Fruit fly (Drosophila melanogaster) whole organism, embryonic: ENCODE results near the gene Rbp1-like.
A peak's percentile ranks its signal among the peaks of the same experiment; 100 is the strongest.

Experiments
- Ada2b ChIP-seq: fragments of 200-800 bp; sonication (Bioruptor generic); IDR thresholded peaks from 2 replicates; pipeline ENCODE4 v1.3.6; 2022; ENCODE audit warnings: missing biosample characterization, missing genetic modification characterization
- BEAF-32 ChIP-seq: fragments of 200-800 bp; sonication (Bioruptor generic); optimal IDR thresholded peaks from 3 replicates; lab custom pipeline; 2017; ENCODE audit warnings: missing biosample characterization, missing genetic modification characterization, mild to moderate bottlenecking, moderate library complexity, missing genetic modification reagents
- CG1024 ChIP-seq: fragments of 200-800 bp; sonication (Bioruptor generic); IDR thresholded peaks from 2 replicates; pipeline ENCODE4 v1.3.6; 2022; ENCODE audit warnings: missing biosample characterization, missing genetic modification characterization
- CG10267 ChIP-seq: fragments of 200-800 bp; sonication (Bioruptor generic); optimal IDR thresholded peaks from 2 replicates; lab custom pipeline; 2018; ENCODE audit warnings: missing biosample characterization, mild to moderate bottlenecking, missing genetic modification characterization, moderate library complexity
- CG12942 ChIP-seq: fragments of 200-800 bp; sonication (Bioruptor generic); optimal IDR thresholded peaks from 3 replicates; lab custom pipeline; 2016; ENCODE audit warnings: missing biosample characterization, missing genetic modification characterization
- CG16863 ChIP-seq: fragments of 200-800 bp; sonication (Bioruptor generic); optimal IDR thresholded peaks from 3 replicates; lab custom pipeline; 2016; ENCODE audit warnings: missing biosample characterization, missing genetic modification characterization
- CG17385 ChIP-seq: fragments of 200-800 bp; sonication (Bioruptor generic); optimal IDR thresholded peaks from 3 replicates; lab custom pipeline; 2018; ENCODE audit warnings: missing biosample characterization, mild to moderate bottlenecking, missing genetic modification characterization
- CG18011 ChIP-seq: fragments of 200-800 bp; sonication (Bioruptor generic); optimal IDR thresholded peaks from 2 replicates; lab custom pipeline; 2017; ENCODE audit warnings: missing biosample characterization, missing genetic modification characterization, mild to moderate bottlenecking, moderate library complexity, missing genotype
- CG18599 ChIP-seq: fragments of 200-800 bp; sonication (Bioruptor generic); optimal IDR thresholded peaks from 3 replicates; lab custom pipeline; 2017; ENCODE audit warnings: missing biosample characterization, missing genetic modification characterization, mild to moderate bottlenecking, moderate library complexity, missing genetic modification reagents
- CG32532 ChIP-seq: fragments of 200-800 bp; sonication (Bioruptor generic); IDR thresholded peaks from 2 replicates; pipeline ENCODE4 v1.3.6; 2022; ENCODE audit warnings: missing biosample characterization, missing genetic modification characterization
- CG3726 ChIP-seq: fragments of 200-800 bp; sonication (Bioruptor generic); IDR thresholded peaks from 3 replicates; pipeline ENCODE4, ENCODE4 v1.3.6; 2022; ENCODE audit warnings: missing biosample characterization, missing genetic modification characterization
- CG4360 ChIP-seq: fragments of 200-800 bp; sonication (Bioruptor generic); IDR thresholded peaks from 2 replicates; pipeline ENCODE4 v1.3.6; 2022; ENCODE audit warnings: missing biosample characterization, missing genetic modification characterization
- CG43689 ChIP-seq: fragments of 200-800 bp; sonication (Bioruptor generic); IDR thresholded peaks from 2 replicates; pipeline ENCODE4 v1.3.6; 2022; ENCODE audit warnings: missing biosample characterization, missing genetic modification characterization
- CG7271 ChIP-seq: fragments of 200-800 bp; sonication (Bioruptor generic); optimal IDR thresholded peaks from 2 replicates; lab custom pipeline; 2018; ENCODE audit warnings: missing biosample characterization, mild to moderate bottlenecking, missing genetic modification characterization, moderate library complexity
- CG8089 ChIP-seq: fragments of 200-800 bp; sonication (Bioruptor generic); optimal IDR thresholded peaks from 3 replicates; lab custom pipeline; 2016; ENCODE audit warnings: missing biosample characterization, missing genetic modification characterization
- CG9727 ChIP-seq: fragments of 200-800 bp; sonication (Bioruptor generic); optimal IDR thresholded peaks from 3 replicates; lab custom pipeline; 2017; ENCODE audit warnings: missing biosample characterization, mild to moderate bottlenecking, missing genetic modification characterization
- Camta ChIP-seq: fragments of 200-800 bp; sonication (Bioruptor generic); optimal IDR thresholded peaks from 2 replicates; lab custom pipeline; 2016; ENCODE audit warnings: missing biosample characterization, missing genetic modification characterization
- Dek ChIP-seq: fragments of 200-800 bp; sonication (Bioruptor generic); optimal IDR thresholded peaks from 3 replicates; lab custom pipeline; 2019; ENCODE audit warnings: missing biosample characterization, mild to moderate bottlenecking, missing genetic modification characterization, moderate library complexity
- Eip74EF ChIP-seq, 2 experiments: fragments of 200-800 bp in 1 of 2; fragments of >200 bp in 1 of 2; sonication (Bioruptor generic) in 1 of 2; optimal IDR thresholded peaks; 2 replicates each; lab custom pipeline; 2017 to 2019; ENCODE audit warnings: missing biosample characterization in 2 of 2, missing genetic modification characterization in 2 of 2, mild to moderate bottlenecking in 1 of 2, moderate library complexity in 1 of 2
- Fer1 ChIP-seq: fragments of 200-800 bp; sonication (Bioruptor generic); optimal IDR thresholded peaks from 2 replicates; lab custom pipeline; 2017; ENCODE audit warnings: missing biosample characterization, mild to moderate bottlenecking, missing genetic modification characterization
- NC2α ChIP-seq: fragments of 200-800 bp; sonication (Bioruptor generic); optimal IDR thresholded peaks from 2 replicates; lab custom pipeline; 2016; ENCODE audit warnings: missing biosample characterization, missing genetic modification characterization
- NK7.1 ChIP-seq: fragments of 200-800 bp; sonication (Bioruptor generic); optimal IDR thresholded peaks from 3 replicates; lab custom pipeline; 2016; ENCODE audit warnings: missing biosample characterization, missing genetic modification characterization
- NfI ChIP-seq: fragments of 200-800 bp; sonication (Bioruptor generic); optimal IDR thresholded peaks from 3 replicates; lab custom pipeline; 2018; ENCODE audit warnings: missing biosample characterization, mild to moderate bottlenecking, missing genetic modification characterization, moderate library complexity
- Oaz ChIP-seq: fragments of 200-800 bp; sonication (Bioruptor generic); IDR thresholded peaks from 2 replicates; pipeline ENCODE4 v1.3.6; 2022; ENCODE audit warnings: missing biosample characterization, missing genetic modification characterization
- Poxn ChIP-seq: fragments of 200-800 bp; sonication (Bioruptor generic); IDR thresholded peaks from 2 replicates; pipeline ENCODE4 v1.3.6; 2022; ENCODE audit warnings: missing biosample characterization, missing genetic modification characterization
- Rfx ChIP-seq: fragments of 200-800 bp; sonication (Bioruptor generic); IDR thresholded peaks from 2 replicates; pipeline ENCODE4 v1.3.6; 2022; ENCODE audit warnings: missing biosample characterization, missing genetic modification characterization
- Vsx1 ChIP-seq: fragments of 200-800 bp; sonication (Bioruptor generic); optimal IDR thresholded peaks from 2 replicates; lab custom pipeline; 2017; ENCODE audit warnings: missing biosample characterization, mild to moderate bottlenecking, missing genetic modification characterization, missing genetic modification reagents
- aop ChIP-seq: fragments of 200-800 bp; sonication (Bioruptor generic); IDR thresholded peaks from 2 replicates; pipeline ENCODE4 v1.3.6; 2022; ENCODE audit warnings: missing biosample characterization, missing genetic modification characterization
- bowl ChIP-seq: fragments of 200-800 bp; sonication (Bioruptor generic); IDR thresholded peaks from 2 replicates; pipeline ENCODE4 v1.3.6; 2022; ENCODE audit warnings: missing biosample characterization, missing genetic modification characterization
- br ChIP-seq: fragments of >200 bp; optimal IDR thresholded peaks from 2 replicates; lab custom pipeline; 2017
- ci ChIP-seq: fragments of 200-800 bp; sonication (Bioruptor generic); IDR thresholded peaks from 3 replicates; pipeline ENCODE4 v1.3.6; 2022; ENCODE audit warnings: missing biosample characterization, missing genetic modification characterization
- croc ChIP-seq: fragments of 200-800 bp; sonication (Bioruptor generic); conservative IDR thresholded peaks from 3 replicates; pipeline ENCODE4 v1.3.6; 2022; ENCODE audit warnings: missing biosample characterization, missing genetic modification characterization
- gem ChIP-seq: fragments of 200-800 bp; sonication (Bioruptor generic); optimal IDR thresholded peaks from 2 replicates; lab custom pipeline; 2019; ENCODE audit warnings: missing biosample characterization, mild to moderate bottlenecking, missing genetic modification characterization, moderate library complexity
- grau ChIP-seq: fragments of 200-800 bp; optimal IDR thresholded peaks from 3 replicates; lab custom pipeline; 2019; ENCODE audit warnings: missing biosample characterization, mild to moderate bottlenecking, missing genetic modification characterization, moderate library complexity
- ham ChIP-seq: fragments of 200-800 bp; sonication (Bioruptor generic); IDR thresholded peaks from 2 replicates; pipeline ENCODE4 v1.3.6; 2022; ENCODE audit warnings: missing biosample characterization, missing genetic modification characterization
- kay ChIP-seq: fragments of 200-800 bp; sonication (Bioruptor generic); optimal IDR thresholded peaks from 2 replicates; lab custom pipeline; 2016; ENCODE audit warnings: missing biosample characterization, missing genetic modification characterization
- ken ChIP-seq: fragments of 200-800 bp; sonication (Bioruptor generic); IDR thresholded peaks from 3 replicates; pipeline ENCODE4 v1.3.6; 2022; ENCODE audit warnings: missing biosample characterization, missing genetic modification characterization
- lilli ChIP-seq: fragments of 200-800 bp; sonication (Bioruptor generic); optimal IDR thresholded peaks from 3 replicates; lab custom pipeline; 2016; ENCODE audit warnings: missing biosample characterization, missing genetic modification characterization
- lmd ChIP-seq: fragments of 200-800 bp; sonication (Bioruptor generic); IDR thresholded peaks from 2 replicates; pipeline ENCODE4 v1.3.6; 2022; ENCODE audit warnings: missing biosample characterization, missing genetic modification characterization
- luna ChIP-seq: fragments of 200-800 bp; sonication (Bioruptor generic); optimal IDR thresholded peaks from 2 replicates; lab custom pipeline; 2016; ENCODE audit warnings: missing biosample characterization, missing genetic modification characterization
- mld ChIP-seq: fragments of 200-800 bp; sonication (Bioruptor generic); IDR thresholded peaks from 3 replicates; pipeline ENCODE4 v1.3.6; 2022; ENCODE audit warnings: missing biosample characterization, missing genetic modification characterization; ENCODE audit not compliant: partially characterized antibody
- pnt ChIP-seq: fragments of 200-800 bp; sonication (Bioruptor generic); optimal IDR thresholded peaks from 3 replicates; lab custom pipeline; 2016; ENCODE audit warnings: missing biosample characterization, missing genetic modification characterization
- sens-2 ChIP-seq: fragments of 200-800 bp; sonication (Bioruptor generic); IDR thresholded peaks from 2 replicates; pipeline ENCODE4 v1.3.6; 2022; ENCODE audit warnings: missing biosample characterization, missing genetic modification characterization
- seq ChIP-seq: fragments of 200-800 bp; sonication (Bioruptor generic); IDR thresholded peaks from 2 replicates; pipeline ENCODE4 v1.3.6; 2022; ENCODE audit warnings: missing biosample characterization, missing genetic modification characterization
- sisA ChIP-seq: fragments of 200-800 bp; sonication (Bioruptor generic); IDR thresholded peaks from 2 replicates; pipeline ENCODE4 v1.3.6; 2022; ENCODE audit warnings: missing biosample characterization, missing genetic modification characterization
- stwl ChIP-seq: fragments of 200-800 bp; sonication (Bioruptor generic); optimal IDR thresholded peaks from 3 replicates; lab custom pipeline; 2018; ENCODE audit warnings: missing biosample characterization, mild to moderate bottlenecking, missing genetic modification characterization, moderate library complexity
- tap ChIP-seq: fragments of 200-800 bp; optimal IDR thresholded peaks from 3 replicates; lab custom pipeline; 2019; ENCODE audit warnings: missing biosample characterization, mild to moderate bottlenecking, missing genetic modification characterization, moderate library complexity
- trh ChIP-seq: fragments of 200-800 bp; sonication (Bioruptor generic); optimal IDR thresholded peaks from 2 replicates; lab custom pipeline; 2016; ENCODE audit warnings: missing biosample characterization, missing genetic modification characterization
- unpg ChIP-seq: fragments of 200-800 bp; sonication (Bioruptor generic); optimal IDR thresholded peaks from 3 replicates; lab custom pipeline; 2018; ENCODE audit warnings: missing biosample characterization, mild to moderate bottlenecking, missing genetic modification characterization, moderate library complexity
- zf30C ChIP-seq: fragments of 200-800 bp; sonication (Bioruptor generic); optimal IDR thresholded peaks from 3 replicates; lab custom pipeline; 2018; ENCODE audit warnings: missing biosample characterization, mild to moderate bottlenecking, missing genetic modification characterization
- zfh1 ChIP-seq: fragments of 200-800 bp; sonication (Bioruptor generic); IDR thresholded peaks from 3 replicates; pipeline ENCODE4 v1.3.6; 2022; ENCODE audit warnings: missing biosample characterization, missing genetic modification characterization

Rbp1-like gene

DNA sequence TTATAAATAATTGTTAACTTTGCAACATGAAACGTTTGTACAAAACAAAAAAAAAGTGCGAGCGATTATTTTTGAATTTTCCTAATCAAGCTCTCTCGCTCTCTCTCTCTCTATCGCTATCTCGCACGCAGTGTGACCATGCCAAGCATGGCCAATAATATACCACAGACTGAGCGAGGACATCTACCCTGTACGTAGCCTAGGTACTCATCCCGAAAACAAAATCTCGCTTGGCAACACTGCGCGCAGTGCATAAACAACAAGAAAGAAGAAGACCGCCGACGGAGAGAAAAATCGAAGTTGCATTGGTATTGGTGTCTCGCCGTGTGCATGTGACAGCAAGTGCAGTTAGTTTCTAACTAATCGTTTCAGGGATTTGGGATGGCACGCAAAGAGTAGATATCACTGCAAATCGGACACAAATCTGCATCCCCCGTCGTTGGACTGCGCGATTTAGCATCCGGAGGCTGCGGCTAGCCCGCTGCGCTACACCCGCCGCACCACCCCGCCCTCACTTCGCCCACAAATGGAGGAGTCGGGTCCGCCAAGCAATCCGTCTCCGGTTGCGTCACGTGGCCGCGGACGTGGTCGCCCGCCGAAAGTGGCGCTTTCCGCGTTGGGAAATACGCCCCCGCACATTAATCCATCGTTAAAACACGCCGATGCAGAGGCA, 28.4 kb upstream of the Rbp1-like start, which contains the start of the genes CG1998 and Set2 (continued):
- TF ChIP-seq bowl (GFP tag; lab: Robert Waterston, UW), result no peak
- no peak for TF ChIP-seq trh (GFP tag; lab: Kevin White, UChicago)
- no peak for TF ChIP-seq CG16863 (GFP tag; lab: Kevin White, UChicago)
- TF ChIP-seq pnt (GFP tag; lab: Kevin White, UChicago), result peak; percentile 1
- TF ChIP-seq CG4360 (GFP tag; lab: Robert Waterston, UW), result no peak
- no peak for TF ChIP-seq CG43689 (GFP tag; lab: Robert Waterston, UW)
- no peak for TF ChIP-seq mld (GFP tag; lab: Robert Waterston, UW)
- TF ChIP-seq gem, result no peak
- TF ChIP-seq luna (GFP tag; lab: Kevin White, UChicago), result no peak
- TF ChIP-seq tap, result no peak
- no peak for TF ChIP-seq sens-2 (GFP tag; lab: Robert Waterston, UW)
- no peak for TF ChIP-seq CG18011 (GFP tag; lab: Kevin White, UChicago)
- TF ChIP-seq lmd (GFP tag; lab: Robert Waterston, UW), result no peak; the same call in 1 of the 2 replicates
- peak; percentile 26 for TF ChIP-seq NC2α
- TF ChIP-seq BEAF-32 (GFP tag; lab: Kevin White, UChicago), result peak; percentile 61
- TF ChIP-seq Ada2b (GFP tag; lab: Robert Waterston, UW), result no peak
- peak; percentile 93 for TF ChIP-seq CG10267 (tag; lab: Kevin White, UChicago)
- no peak; the same call in 2 of the 3 replicates for TF ChIP-seq zfh1 (GFP tag; lab: Robert Waterston, UW)
- peak; percentile 9 for TF ChIP-seq NfI (GFP tag; lab: Kevin White, UChicago)
- no peak for TF ChIP-seq CG7271 (tag; lab: Kevin White, UChicago)
- no peak for TF ChIP-seq croc (GFP tag; lab: Robert Waterston, UW)
- TF ChIP-seq CG8089 (GFP tag; lab: Kevin White, UChicago), result no peak
- peak; percentile 45; the same call in 1 of the 2 replicates for TF ChIP-seq CG32532 (GFP tag; lab: Robert Waterston, UW)
- peak; percentile 21 for TF ChIP-seq Dek (tag; lab: Kevin White, UChicago)
- no peak for TF ChIP-seq Eip74EF (GFP tag; optimal IDR thresholded peaks at IDR 0.05; lab: Kevin White, UChicago)
- peak; percentile 70 for TF ChIP-seq Rfx (GFP tag; lab: Robert Waterston, UW)
- peak; percentile 98 for TF ChIP-seq CG17385 (GFP tag; lab: Kevin White, UChicago)
- TF ChIP-seq sisA, result no peak
- TF ChIP-seq CG12942 (GFP tag; lab: Kevin White, UChicago), result no peak
- no peak for TF ChIP-seq aop (GFP tag; lab: Robert Waterston, UW)
- TF ChIP-seq lilli, result no peak
- no peak for TF ChIP-seq NK7.1 (GFP tag; lab: Kevin White, UChicago)
- peak; percentile 37 for TF ChIP-seq grau (tag; lab: Kevin White, UChicago)
- no peak for TF ChIP-seq Camta (GFP tag; lab: Kevin White, UChicago)
- TF ChIP-seq kay, result no peak
- TF ChIP-seq Poxn, result no peak
- TF ChIP-seq CG3726, result no peak
- no peak for TF ChIP-seq ham (GFP tag; lab: Robert Waterston, UW)
- no peak for TF ChIP-seq Oaz (GFP tag; lab: Robert Waterston, UW)
- TF ChIP-seq br (lab: Kevin White, UChicago), result no peak
- TF ChIP-seq CG1024 (GFP tag; lab: Robert Waterston, UW), result no peak
- no peak for TF ChIP-seq CG18599 (GFP tag; lab: Kevin White, UChicago)
- peak; percentile 72 for TF ChIP-seq ci
- TF ChIP-seq stwl, result peak; percentile 92
- no peak for TF ChIP-seq Vsx1 (GFP tag; lab: Kevin White, UChicago)
- TF ChIP-seq ken, result peak; percentile 57; the same call in 2 of the 3 replicates
- no peak for TF ChIP-seq unpg (GFP tag; lab: Kevin White, UChicago)
- peak; percentile 52 for TF ChIP-seq Fer1
- no peak for TF ChIP-seq zf30C (GFP tag; lab: Kevin White, UChicago)
- no peak for TF ChIP-seq seq (GFP tag; lab: Robert Waterston, UW)
- TF ChIP-seq CG9727 (GFP tag; lab: Kevin White, UChicago), result peak; percentile 28
